Worm (Caenorhabditis elegans) whole organism, L1 larva: ENCODE data around the gene nlp-36.

Experiments
- C04F5.9 ChIP-seq: sonication (generic microtip); optimal IDR thresholded peaks from 2 replicates; lab custom pipeline; 2016; ENCODE audit warnings: missing genetic modification characterization, missing compliant biosample characterization
- C34B4.2 ChIP-seq: sonication (generic microtip); optimal IDR thresholded peaks from 2 replicates; lab custom pipeline; 2017; ENCODE audit warnings: mild to moderate bottlenecking, missing genetic modification characterization, missing compliant biosample characterization
- aha-1 ChIP-seq: fragments of 150-350 bp; optimal IDR thresholded peaks from 2 replicates; lab custom pipeline; 2014; ENCODE audit warnings: missing biosample characterization, missing genetic modification characterization
- alr-1 ChIP-seq: fragments of 200-800 bp; sonication (Bioruptor generic); optimal IDR thresholded peaks from 2 replicates; lab custom pipeline; 2018; ENCODE audit warnings: borderline replicate concordance, mild to moderate bottlenecking, missing genetic modification characterization, missing compliant biosample characterization
- aly-2 ChIP-seq: fragments of 150-350 bp; optimal IDR thresholded peaks from 2 replicates; lab custom pipeline; 2014; ENCODE audit warnings: missing biosample characterization, missing genetic modification characterization
- blmp-1 ChIP-seq: fragments of 150-350 bp; optimal IDR thresholded peaks from 2 replicates; lab custom pipeline; 2014; ENCODE audit warnings: missing biosample characterization, missing genetic modification characterization
- ceh-63 ChIP-seq: fragments of 200-800 bp; sonication (Bioruptor generic); optimal IDR thresholded peaks from 2 replicates; lab custom pipeline; 2018; ENCODE audit warnings: mild to moderate bottlenecking, missing genetic modification characterization, missing compliant biosample characterization
- ceh-88 ChIP-seq: fragments of 200-800 bp; sonication (Bioruptor generic); IDR thresholded peaks from 2 replicates; pipeline ENCODE4 v1.3.6; 2022; ENCODE audit warnings: missing genetic modification characterization, missing compliant biosample characterization
- ceh-90 ChIP-seq: sonication (generic microtip); optimal IDR thresholded peaks from 2 replicates; lab custom pipeline; 2016; ENCODE audit warnings: missing genetic modification characterization, missing compliant biosample characterization
- ces-1 ChIP-seq: fragments of 150-350 bp; optimal IDR thresholded peaks from 2 replicates; lab custom pipeline; 2014; ENCODE audit warnings: missing biosample characterization, missing genetic modification reagents, missing genetic modification characterization
- dpl-1 ChIP-seq, 3 experiments: fragments of 150-350 bp in 2 of 3; sonication (generic microtip) in 1 of 3; optimal IDR thresholded peaks; 2 replicates each; lab custom pipeline; 2014 to 2017; ENCODE audit warnings: missing biosample characterization in 3 of 3, missing genetic modification characterization in 3 of 3, missing genetic modification reagents in 3 of 3
- efl-1 ChIP-seq, 4 experiments: fragments of 150-350 bp; optimal IDR thresholded peaks in 3 of 4; peaks in 1 of 4; 1 replicate in 1 of 4; 2 replicates in 3 of 4; lab custom pipeline; 2014; ENCODE audit warnings: missing biosample characterization in 2 of 4, missing genetic modification characterization in 2 of 4, missing genetic modification reagents in 2 of 4
- elt-2 ChIP-seq: sonication (generic microtip); optimal IDR thresholded peaks from 2 replicates; lab custom pipeline; 2016; ENCODE audit warnings: missing genetic modification characterization, mild to moderate bottlenecking, inconsistent platforms, missing compliant biosample characterization, missing genetic modification reagents
- elt-3 ChIP-seq, 6 experiments: fragments of 150-350 bp in 1 of 6; sonication (generic microtip); optimal IDR thresholded peaks; 2 replicates each; lab custom pipeline; 2017 to 2018; ENCODE audit warnings: missing biosample characterization in 6 of 6, missing genetic modification characterization in 6 of 6, inconsistent platforms in 1 of 6
- fkh-4 ChIP-seq: sonication (generic microtip); optimal IDR thresholded peaks from 2 replicates; lab custom pipeline; 2016; ENCODE audit warnings: missing compliant biosample characterization, missing genetic modification characterization, borderline replicate concordance
- fkh-8 ChIP-seq: sonication (generic microtip); optimal IDR thresholded peaks from 2 replicates; lab custom pipeline; 2016; ENCODE audit warnings: mild to moderate bottlenecking, missing genetic modification characterization, missing compliant biosample characterization
- grh-1 ChIP-seq: fragments of 200-800 bp; sonication (Bioruptor generic); IDR thresholded peaks from 2 replicates; pipeline ENCODE4 v1.3.6; 2022; ENCODE audit warnings: missing genetic modification reagents, missing genetic modification characterization, missing compliant biosample characterization
- hlh-4 ChIP-seq: sonication (generic microtip); optimal IDR thresholded peaks from 2 replicates; lab custom pipeline; 2016; ENCODE audit warnings: mild to moderate bottlenecking, missing genetic modification characterization, missing compliant biosample characterization
- hpl-2 ChIP-seq: fragments of 150-350 bp; optimal IDR thresholded peaks from 2 replicates; lab custom pipeline; 2014; ENCODE audit warnings: missing biosample characterization, missing genetic modification reagents, missing genetic modification characterization
- irx-1 ChIP-seq: sonication (generic microtip); optimal IDR thresholded peaks from 2 replicates; lab custom pipeline; 2016; ENCODE audit warnings: missing genetic modification characterization, missing compliant biosample characterization
- isw-1 ChIP-seq: fragments of 200-800 bp; sonication (Bioruptor generic); IDR thresholded peaks from 2 replicates; pipeline ENCODE4 v1.3.6; 2022; ENCODE audit warnings: missing genetic modification characterization, missing compliant biosample characterization
- jun-1 ChIP-seq: fragments of 150-350 bp; optimal IDR thresholded peaks from 2 replicates; lab custom pipeline; 2014; ENCODE audit warnings: missing biosample characterization, missing genetic modification reagents, missing genetic modification characterization
- lin-13 ChIP-seq: fragments of 150-350 bp; optimal IDR thresholded peaks from 2 replicates; lab custom pipeline; 2014; ENCODE audit warnings: missing biosample characterization, missing genetic modification reagents, missing genetic modification characterization
- lin-14 ChIP-seq: fragments of 200-800 bp; sonication (Bioruptor generic); optimal IDR thresholded peaks from 2 replicates; lab custom pipeline; 2018; ENCODE audit warnings: mild to moderate bottlenecking, missing genetic modification characterization, moderate library complexity, missing compliant biosample characterization
- lin-35 ChIP-seq, 2 experiments: fragments of 150-350 bp; optimal IDR thresholded peaks; 2 replicates each; lab custom pipeline; 2014; ENCODE audit warnings: missing biosample characterization in 2 of 2, missing genetic modification characterization in 2 of 2, missing genetic modification reagents in 2 of 2
- lir-3 ChIP-seq: sonication (generic microtip); optimal IDR thresholded peaks from 2 replicates; lab custom pipeline; 2016; ENCODE audit warnings: mild to moderate bottlenecking, missing genetic modification characterization, moderate library complexity, missing compliant biosample characterization; ENCODE audit not compliant: poor library complexity
- lsy-2 ChIP-seq, 2 experiments: fragments of 150-350 bp; optimal IDR thresholded peaks; 2 replicates each; lab custom pipeline; 2014; ENCODE audit warnings: missing biosample characterization in 2 of 2, missing genetic modification characterization in 2 of 2
- mdl-1 ChIP-seq, 2 experiments: fragments of 150-350 bp; optimal IDR thresholded peaks; 2 replicates each; lab custom pipeline; 2014 to 2017; ENCODE audit warnings: missing biosample characterization in 2 of 2, missing genetic modification characterization in 2 of 2, inconsistent platforms in 1 of 2
- mef-2 ChIP-seq: fragments of 150-350 bp; optimal IDR thresholded peaks from 2 replicates; lab custom pipeline; 2014; ENCODE audit warnings: missing biosample characterization, missing genetic modification characterization
- mep-1 ChIP-seq: fragments of 150-350 bp; optimal IDR thresholded peaks from 2 replicates; lab custom pipeline; 2014; ENCODE audit warnings: missing biosample characterization, missing genetic modification characterization
- nhr-12 ChIP-seq: sonication (generic microtip); optimal IDR thresholded peaks from 2 replicates; lab custom pipeline; 2017; ENCODE audit warnings: missing biosample characterization, missing genetic modification characterization
- nhr-19 ChIP-seq: fragments of 200-800 bp; sonication (Bioruptor generic); conservative IDR thresholded peaks from 2 replicates; pipeline ENCODE4 v1.3.6; 2022; ENCODE audit warnings: missing genetic modification characterization, missing compliant biosample characterization
- nhr-20 ChIP-seq: sonication (generic microtip); optimal IDR thresholded peaks from 2 replicates; lab custom pipeline; 2016; ENCODE audit warnings: mild to moderate bottlenecking, missing genetic modification characterization, missing compliant biosample characterization
- nhr-28 ChIP-seq: fragments of 150-350 bp; optimal IDR thresholded peaks from 2 replicates; lab custom pipeline; 2014; ENCODE audit warnings: missing biosample characterization, missing genetic modification characterization
- nhr-47 ChIP-seq: sonication (generic microtip); optimal IDR thresholded peaks from 2 replicates; lab custom pipeline; 2016; ENCODE audit warnings: mild to moderate bottlenecking, missing genetic modification characterization, moderate library complexity, missing compliant biosample characterization
- nhr-71 ChIP-seq: sonication (generic microtip); optimal IDR thresholded peaks from 2 replicates; lab custom pipeline; 2016; ENCODE audit warnings: mild to moderate bottlenecking, missing genetic modification characterization, moderate library complexity, missing compliant biosample characterization
- nhr-77 ChIP-seq: fragments of 150-350 bp; optimal IDR thresholded peaks from 2 replicates; lab custom pipeline; 2014; ENCODE audit warnings: missing biosample characterization, missing genetic modification characterization
- nhr-84 ChIP-seq: sonication (generic microtip); optimal IDR thresholded peaks from 2 replicates; lab custom pipeline; 2017; ENCODE audit warnings: missing biosample characterization, missing genetic modification characterization
- nhr-85 ChIP-seq: sonication (generic microtip); peaks from one replicate; lab custom pipeline; 2016; ENCODE audit warnings: missing genetic modification characterization, inconsistent platforms, missing compliant biosample characterization
- nhr-90 ChIP-seq: sonication (generic microtip); optimal IDR thresholded peaks from 2 replicates; lab custom pipeline; 2016; ENCODE audit warnings: mild to moderate bottlenecking, missing genetic modification characterization, missing compliant biosample characterization; ENCODE audit not compliant: poor library complexity
- pag-3 ChIP-seq: sonication (generic microtip); optimal IDR thresholded peaks from 2 replicates; lab custom pipeline; 2017; ENCODE audit warnings: missing genetic modification characterization, mild to moderate bottlenecking, missing compliant biosample characterization, antibody characterized with exemption, borderline replicate concordance; ENCODE audit not compliant: insufficient read depth
- pqm-1 ChIP-seq: sonication (generic microtip); optimal IDR thresholded peaks from 3 replicates; lab custom pipeline; 2017; ENCODE audit warnings: missing biosample characterization, missing genetic modification characterization
- skn-1 ChIP-seq: fragments of 150-350 bp; optimal IDR thresholded peaks from 2 replicates; lab custom pipeline; 2014; ENCODE audit warnings: missing biosample characterization, missing genetic modification characterization
- snu-23 ChIP-seq: sonication (generic microtip); optimal IDR thresholded peaks from 2 replicates; lab custom pipeline; 2016; ENCODE audit warnings: missing genetic modification characterization, missing compliant biosample characterization
- sptf-1 ChIP-seq: fragments of 150-350 bp; optimal IDR thresholded peaks from 2 replicates; lab custom pipeline; 2014; ENCODE audit warnings: missing biosample characterization, missing genetic modification characterization
- sup-37 ChIP-seq: fragments of 200-800 bp; sonication (Bioruptor generic); optimal IDR thresholded peaks from 2 replicates; lab custom pipeline; 2018; ENCODE audit warnings: mild to moderate bottlenecking, missing genetic modification characterization, missing compliant biosample characterization
- tbx-2 ChIP-seq: sonication (generic microtip); optimal IDR thresholded peaks from 2 replicates; lab custom pipeline; 2016; ENCODE audit warnings: missing genetic modification characterization, missing compliant biosample characterization
- unc-130 ChIP-seq: fragments of 150-350 bp; optimal IDR thresholded peaks from 2 replicates; lab custom pipeline; 2017; ENCODE audit warnings: missing biosample characterization, missing genetic modification characterization, inconsistent platforms
- xbp-1 ChIP-seq: sonication (generic microtip); optimal IDR thresholded peaks from 2 replicates; lab custom pipeline; 2016; ENCODE audit warnings: missing genetic modification characterization, missing compliant biosample characterization
- ztf-11 ChIP-seq, 2 experiments: sonication (generic microtip); optimal IDR thresholded peaks; 2 replicates each; lab custom pipeline; 2016 to 2017; ENCODE audit warnings: missing genetic modification characterization in 2 of 2, missing biosample characterization in 1 of 2, missing compliant biosample characterization in 1 of 2
- ztf-4 ChIP-seq: fragments of 150-350 bp; optimal IDR thresholded peaks from 2 replicates; lab custom pipeline; 2014; ENCODE audit warnings: missing biosample characterization, missing genetic modification characterization

Gene nlp-36

DNA sequence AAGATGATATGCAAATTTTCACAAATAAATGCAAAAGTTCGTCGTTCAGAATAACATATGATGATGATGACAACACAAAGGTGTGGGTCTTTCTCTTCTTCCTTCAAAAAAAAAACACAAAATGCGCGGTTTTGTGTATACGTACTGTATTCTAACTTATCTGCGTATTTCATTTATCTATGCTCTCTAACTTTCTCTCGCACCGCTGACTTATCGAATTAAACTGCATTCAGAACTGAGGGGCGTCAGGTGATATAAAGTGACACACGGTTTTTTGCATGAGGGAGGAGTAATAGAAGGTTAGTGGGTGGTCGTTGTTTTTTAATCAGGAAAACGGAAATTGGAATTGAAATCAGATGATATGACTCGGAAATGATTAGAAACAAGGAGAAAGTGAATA, 11.7 kb downstream of the nlp-36 start, which contains the start of gene sod-4:
Gene sod-4, minus strand, starts transcription at position 109 of the 400 bp plus-strand sequence.
- peak; percentile 25 for TF ChIP-seq tbx-2 (tag; lab: Kevin White, UChicago)
- no peak for TF ChIP-seq ceh-88
- TF ChIP-seq ztf-4 (tag; lab: Kevin White, UChicago): no peak
- peak; percentile 6 for TF ChIP-seq lir-3
- TF ChIP-seq aly-2 (tag; lab: Kevin White, UChicago): no peak
- TF ChIP-seq nhr-28 (tag; lab: Kevin White, UChicago): no peak
- TF ChIP-seq nhr-71 (tag; lab: Kevin White, UChicago): peak; percentile 64
- peak; percentile 83 for TF ChIP-seq lin-14 (GFP tag; lab: Kevin White, UChicago)
- no peak for TF ChIP-seq ces-1 (GFP tag; lab: Kevin White, UChicago)
- TF ChIP-seq nhr-20 (tag; lab: Kevin White, UChicago): peak; percentile 64
- TF ChIP-seq mep-1 (tag; lab: Kevin White, UChicago): peak; percentile 63
- TF ChIP-seq dpl-1 (GFP tag; optimal IDR thresholded peaks at IDR 0.05; lab: Kevin White, UChicago): peak in 2 of 3 experiments; percentile 17 to 36
- TF ChIP-seq elt-2: no peak
- TF ChIP-seq lin-13 (GFP tag; lab: Kevin White, UChicago): peak; percentile 13
- TF ChIP-seq blmp-1 (tag; lab: Kevin White, UChicago): peak; percentile 84
- TF ChIP-seq isw-1 (GFP tag; lab: Robert Waterston, UW): no peak
- TF ChIP-seq fkh-4 (tag; lab: Kevin White, UChicago): no peak
- peak; percentile 2 for TF ChIP-seq pag-3 (tag; lab: Kevin White, UChicago)
- TF ChIP-seq nhr-84 (tag; lab: Kevin White, UChicago): no peak
- no peak for TF ChIP-seq mef-2
- peak; percentile 71 for TF ChIP-seq snu-23 (GFP tag; lab: Kevin White, UChicago)
- no peak for TF ChIP-seq sptf-1
- peak; percentile 25 for TF ChIP-seq skn-1 (tag; lab: Kevin White, UChicago)
- no peak for TF ChIP-seq unc-130 (tag; lab: Kevin White, UChicago)
- peak in 1 of 2 experiments; percentile 77 for TF ChIP-seq lin-35 (GFP tag; optimal IDR thresholded peaks at IDR 0.05; lab: Kevin White, UChicago)
- TF ChIP-seq nhr-19 (GFP tag; lab: Robert Waterston, UW): peak; percentile 22; the same call in 1 of the 2 replicates
- TF ChIP-seq nhr-77 (tag; lab: Kevin White, UChicago): no peak
- peak in 2 of 6 experiments; percentile 33 to 90 for TF ChIP-seq elt-3 (tag; optimal IDR thresholded peaks at IDR 0.05; lab: Kevin White, UChicago)
- peak in 1 of 2 experiments; percentile 47 for TF ChIP-seq mdl-1 (tag; optimal IDR thresholded peaks at IDR 0.05; lab: Kevin White, UChicago)
- TF ChIP-seq hpl-2 (GFP tag; lab: Kevin White, UChicago): no peak
- TF ChIP-seq aha-1 (tag; lab: Kevin White, UChicago): no peak
- peak in 1 of 2 experiments; percentile 57 for TF ChIP-seq lsy-2 (tag; optimal IDR thresholded peaks at IDR 0.05; lab: Kevin White, UChicago)
- no peak for TF ChIP-seq jun-1 (tag; lab: Kevin White, UChicago)
- TF ChIP-seq nhr-47 (tag; lab: Kevin White, UChicago): peak; percentile 16
- TF ChIP-seq nhr-85: peak; percentile 85
- no peak for TF ChIP-seq irx-1 (tag; lab: Kevin White, UChicago)
- TF ChIP-seq nhr-90 (tag; lab: Kevin White, UChicago): peak; percentile 42
- TF ChIP-seq sup-37 (GFP tag; lab: Kevin White, UChicago): no peak
- TF ChIP-seq xbp-1 (tag; lab: Kevin White, UChicago): no peak
- TF ChIP-seq efl-1 (optimal IDR thresholded peaks at IDR 0.05; lab: Kevin White, UChicago): peak in 1 of 2 experiments; percentile 6
- TF ChIP-seq efl-1 (GFP tag; optimal IDR thresholded peaks at IDR 0.05 in 1 of 2; lab: Kevin White, UChicago): peak in 1 of 2 experiments; percentile 86

DNA sequence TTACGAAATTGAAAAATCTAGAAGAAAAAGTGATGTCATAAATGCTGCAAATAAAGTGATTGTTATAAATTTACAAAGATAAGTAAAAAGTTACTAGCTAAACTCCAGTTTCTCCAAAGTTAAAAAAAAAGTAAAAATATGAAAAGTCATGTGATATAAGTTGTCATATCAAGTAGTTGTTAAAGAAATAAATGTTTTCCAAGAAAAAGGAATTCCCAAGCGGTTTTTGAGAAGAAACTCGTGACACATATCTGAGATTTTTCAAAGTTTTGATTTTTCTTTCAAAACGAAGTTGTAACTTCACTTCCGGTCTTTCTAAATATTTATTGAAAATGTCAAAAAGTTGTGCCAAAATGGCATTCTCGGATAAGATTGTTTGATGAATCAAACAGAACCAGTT, 12.5 kb downstream of the nlp-36 start:
- TF ChIP-seq hlh-4 (tag; lab: Kevin White, UChicago): no peak
- no peak for TF ChIP-seq elt-2
- no peak for TF ChIP-seq grh-1
- TF ChIP-seq pqm-1 (tag; lab: Kevin White, UChicago): no peak
- no peak for TF ChIP-seq nhr-12 (tag; lab: Kevin White, UChicago)
- TF ChIP-seq lin-35 (GFP tag; optimal IDR thresholded peaks at IDR 0.05; lab: Kevin White, UChicago): no peak
- no peak for TF ChIP-seq C04F5.9 (tag; lab: Kevin White, UChicago)
- no peak for TF ChIP-seq ceh-88
- no peak for TF ChIP-seq C34B4.2 (tag; lab: Kevin White, UChicago)
- TF ChIP-seq fkh-8 (tag; lab: Kevin White, UChicago): peak; percentile 11
- TF ChIP-seq alr-1 (tag; lab: Kevin White, UChicago): no peak
- TF ChIP-seq lin-13 (GFP tag; lab: Kevin White, UChicago): no peak
- TF ChIP-seq ztf-4 (tag; lab: Kevin White, UChicago): no peak
- TF ChIP-seq nhr-85: peak; percentile 38
- no peak for TF ChIP-seq ztf-11 (tag; optimal IDR thresholded peaks at IDR 0.05; lab: Kevin White, UChicago)
- no peak for TF ChIP-seq ceh-90 (tag; lab: Kevin White, UChicago)
- TF ChIP-seq ceh-63 (GFP tag; lab: Kevin White, UChicago): no peak
